Fruit fly (Drosophila melanogaster) whole organism, embryonic: ENCODE data around the gene CG44261.
A peak's percentile ranks its signal among the peaks of the same experiment; 100 is the strongest.

Experiments used
- Atf-2 ChIP-seq: fragments of 200-800 bp; sonication (Bioruptor generic); optimal IDR thresholded peaks from 2 replicates; lab custom pipeline; 2016; ENCODE audit warnings: missing biosample characterization, missing genetic modification characterization
- Bgb ChIP-seq: fragments of 200-800 bp; sonication (Bioruptor generic); IDR thresholded peaks from 2 replicates; pipeline ENCODE4 v1.3.6; 2022; ENCODE audit warnings: missing biosample characterization, missing genetic modification characterization; ENCODE audit not compliant: partially characterized antibody
- CG10209 ChIP-seq: fragments of 200-800 bp; sonication (Bioruptor generic); optimal IDR thresholded peaks from 3 replicates; lab custom pipeline; 2017; ENCODE audit warnings: missing biosample characterization, mild to moderate bottlenecking, missing genetic modification characterization, missing genetic modification reagents
- CG10366 ChIP-seq: fragments of 200-800 bp; sonication (Bioruptor generic); IDR thresholded peaks from 2 replicates; pipeline ENCODE4 v1.3.6; 2022; ENCODE audit warnings: missing biosample characterization, missing genetic modification characterization
- CG10462 ChIP-seq: fragments of 200-800 bp; sonication (Bioruptor generic); optimal IDR thresholded peaks from 2 replicates; lab custom pipeline; 2016; ENCODE audit warnings: missing biosample characterization, missing genetic modification characterization
- CG12299 ChIP-seq: fragments of 200-800 bp; sonication (Bioruptor generic); optimal IDR thresholded peaks from 2 replicates; lab custom pipeline; 2018; ENCODE audit warnings: missing biosample characterization, mild to moderate bottlenecking, missing genetic modification characterization
- CG1233 ChIP-seq: fragments of 200-800 bp; sonication (Bioruptor generic); optimal IDR thresholded peaks from 4 replicates; lab custom pipeline; 2018; ENCODE audit warnings: missing biosample characterization, mild to moderate bottlenecking, missing genetic modification characterization
- CG13775 ChIP-seq: fragments of 200-800 bp; sonication (Bioruptor generic); optimal IDR thresholded peaks from 3 replicates; lab custom pipeline; 2017; ENCODE audit warnings: missing biosample characterization, mild to moderate bottlenecking, missing genetic modification characterization
- CG14860 ChIP-seq: fragments of 200-800 bp; sonication (Bioruptor generic); IDR thresholded peaks from 3 replicates; pipeline ENCODE4 v1.3.6; 2022; ENCODE audit warnings: missing biosample characterization, missing genetic modification characterization; ENCODE audit not compliant: partially characterized antibody
- CG16779 ChIP-seq: fragments of 200-800 bp; sonication (Bioruptor generic); IDR thresholded peaks from 2 replicates; pipeline ENCODE4 v1.3.6; 2022; ENCODE audit warnings: missing biosample characterization, missing genetic modification characterization
- CG17328 ChIP-seq: fragments of 200-800 bp; sonication (Bioruptor generic); IDR thresholded peaks from 2 replicates; pipeline ENCODE4 v1.3.6; 2022; ENCODE audit warnings: missing biosample characterization, missing genetic modification characterization
- CG18262 ChIP-seq: fragments of 200-800 bp; optimal IDR thresholded peaks from 3 replicates; lab custom pipeline; 2019; ENCODE audit warnings: missing biosample characterization, mild to moderate bottlenecking, missing genetic modification characterization, moderate library complexity
- CG2120 ChIP-seq: fragments of 200-800 bp; sonication (Bioruptor generic); optimal IDR thresholded peaks from 3 replicates; lab custom pipeline; 2016; ENCODE audit warnings: missing biosample characterization, missing genetic modification characterization
- CG2129 ChIP-seq: fragments of 200-800 bp; sonication (Bioruptor generic); IDR thresholded peaks from 2 replicates; pipeline ENCODE4 v1.3.6; 2022; ENCODE audit warnings: missing biosample characterization, missing genetic modification characterization; ENCODE audit not compliant: partially characterized antibody
- CG34224 ChIP-seq: fragments of 200-800 bp; sonication (Bioruptor generic); IDR thresholded peaks from 3 replicates; pipeline ENCODE4 v1.3.6; 2022; ENCODE audit warnings: missing biosample characterization, missing genetic modification characterization; ENCODE audit not compliant: partially characterized antibody
- CG3995 ChIP-seq: fragments of 200-800 bp; sonication (Bioruptor generic); optimal IDR thresholded peaks from 3 replicates; lab custom pipeline; 2016; ENCODE audit warnings: missing biosample characterization, missing genetic modification characterization
- CG4328 ChIP-seq: fragments of 200-800 bp; sonication (Bioruptor generic); optimal IDR thresholded peaks from 3 replicates; lab custom pipeline; 2017; ENCODE audit warnings: missing biosample characterization, missing genetic modification reagents, missing genetic modification characterization
- CG4424 ChIP-seq: fragments of 200-800 bp; sonication (Bioruptor generic); optimal IDR thresholded peaks from 3 replicates; lab custom pipeline; 2016; ENCODE audit warnings: missing biosample characterization, missing genetic modification characterization
- CG4730 ChIP-seq: fragments of 200-800 bp; sonication (Bioruptor generic); IDR thresholded peaks from 2 replicates; pipeline ENCODE4 v1.3.6; 2022; ENCODE audit warnings: missing biosample characterization, missing genetic modification characterization
- CG6272 ChIP-seq: fragments of 200-800 bp; sonication (Bioruptor generic); IDR thresholded peaks from 2 replicates; pipeline ENCODE4 v1.3.6; 2022; ENCODE audit warnings: missing biosample characterization, missing genetic modification characterization
- CG6765 ChIP-seq: fragments of 200-800 bp; sonication (Bioruptor generic); optimal IDR thresholded peaks from 3 replicates; lab custom pipeline; 2017; ENCODE audit warnings: missing biosample characterization, mild to moderate bottlenecking, missing genetic modification characterization
- CG6854 ChIP-seq: fragments of 200-800 bp; sonication (Bioruptor generic); optimal IDR thresholded peaks from 3 replicates; lab custom pipeline; 2017; ENCODE audit warnings: missing biosample characterization, mild to moderate bottlenecking, missing genetic modification characterization
- CG7271 ChIP-seq: fragments of 200-800 bp; sonication (Bioruptor generic); optimal IDR thresholded peaks from 2 replicates; lab custom pipeline; 2018; ENCODE audit warnings: missing biosample characterization, mild to moderate bottlenecking, missing genetic modification characterization, moderate library complexity
- CG7928 ChIP-seq: fragments of 200-800 bp; sonication (Bioruptor generic); optimal IDR thresholded peaks from 2 replicates; lab custom pipeline; 2017; ENCODE audit warnings: missing biosample characterization, mild to moderate bottlenecking, missing genetic modification characterization
- CG9797 ChIP-seq: fragments of 200-800 bp; sonication (Bioruptor generic); optimal IDR thresholded peaks from 3 replicates; lab custom pipeline; 2018; ENCODE audit warnings: missing biosample characterization, mild to moderate bottlenecking, missing genetic modification characterization
- Camta ChIP-seq: fragments of 200-800 bp; sonication (Bioruptor generic); optimal IDR thresholded peaks from 2 replicates; lab custom pipeline; 2016; ENCODE audit warnings: missing biosample characterization, missing genetic modification characterization
- Gug ChIP-seq: fragments of 200-800 bp; sonication (Bioruptor generic); IDR thresholded peaks from 4 replicates; pipeline ENCODE4 v1.3.6; 2022; ENCODE audit warnings: missing biosample characterization, missing genetic modification characterization
- H2.0 ChIP-seq: fragments of 200-800 bp; sonication (Bioruptor generic); IDR thresholded peaks from 2 replicates; pipeline ENCODE4 v1.3.6; 2022; ENCODE audit warnings: missing biosample characterization, missing genetic modification characterization
- HLHmδ ChIP-seq: fragments of 200-800 bp; sonication (Bioruptor generic); optimal IDR thresholded peaks from 2 replicates; lab custom pipeline; 2018; ENCODE audit warnings: missing biosample characterization, mild to moderate bottlenecking, missing genetic modification characterization, moderate library complexity
- NC2β ChIP-seq: fragments of 200-800 bp; sonication (Bioruptor generic); optimal IDR thresholded peaks from 2 replicates; lab custom pipeline; 2016; ENCODE audit warnings: missing biosample characterization, missing genetic modification characterization
- Pdp1 ChIP-seq, 2 experiments: fragments of 200-800 bp; sonication (Bioruptor generic); optimal IDR thresholded peaks; 3 replicates each; lab custom pipeline; 2016; ENCODE audit warnings: missing biosample characterization in 2 of 2, missing genetic modification characterization in 2 of 2, mild to moderate bottlenecking in 1 of 2, moderate library complexity in 1 of 2
- Six4 ChIP-seq: fragments of 200-800 bp; sonication (Bioruptor generic); optimal IDR thresholded peaks from 2 replicates; lab custom pipeline; 2016; ENCODE audit warnings: missing biosample characterization, missing genetic modification characterization
- Sox100B ChIP-seq: fragments of 200-800 bp; sonication (Bioruptor generic); optimal IDR thresholded peaks from 3 replicates; lab custom pipeline; 2018; ENCODE audit warnings: missing biosample characterization, mild to moderate bottlenecking, missing genetic modification characterization
- Sry-δ ChIP-seq: fragments of 200-800 bp; sonication (Bioruptor generic); optimal IDR thresholded peaks from 2 replicates; lab custom pipeline; 2016; ENCODE audit warnings: missing biosample characterization, missing genetic modification characterization
- ato ChIP-seq: fragments of 200-800 bp; sonication (Bioruptor generic); IDR thresholded peaks from 2 replicates; pipeline ENCODE4 v1.3.6; 2022; ENCODE audit warnings: missing biosample characterization, missing genetic modification characterization; ENCODE audit not compliant: partially characterized antibody
- bbx ChIP-seq: fragments of 200-800 bp; sonication (Bioruptor generic); IDR thresholded peaks from 2 replicates; pipeline ENCODE4 v1.3.6; 2022; ENCODE audit warnings: missing biosample characterization, missing genetic modification characterization; ENCODE audit not compliant: partially characterized antibody
- bigmax ChIP-seq: fragments of 200-800 bp; sonication (Bioruptor generic); optimal IDR thresholded peaks from 2 replicates; lab custom pipeline; 2018; ENCODE audit warnings: missing biosample characterization, mild to moderate bottlenecking, missing genetic modification characterization
- cato ChIP-seq: fragments of 200-800 bp; sonication (Bioruptor generic); optimal IDR thresholded peaks from 2 replicates; lab custom pipeline; 2016; ENCODE audit warnings: missing biosample characterization, missing genetic modification characterization, borderline replicate concordance
- dimm ChIP-seq: fragments of 200-800 bp; sonication (Bioruptor generic); IDR thresholded peaks from 2 replicates; pipeline ENCODE4 v1.3.6; 2022; ENCODE audit warnings: missing biosample characterization, missing genetic modification characterization
- dmrt99B ChIP-seq: fragments of 200-800 bp; sonication (Bioruptor generic); optimal IDR thresholded peaks from 2 replicates; lab custom pipeline; 2018; ENCODE audit warnings: missing biosample characterization, mild to moderate bottlenecking, missing genetic modification characterization, moderate library complexity
- en ChIP-seq: fragments of 200-800 bp; sonication (Bioruptor generic); optimal IDR thresholded peaks from 2 replicates; lab custom pipeline; 2016; ENCODE audit warnings: missing biosample characterization, missing genetic modification characterization
- eyg ChIP-seq: fragments of 200-800 bp; sonication (Bioruptor generic); optimal IDR thresholded peaks from 3 replicates; lab custom pipeline; 2016; ENCODE audit warnings: missing biosample characterization, missing genetic modification characterization
- fd64A ChIP-seq: fragments of 200-800 bp; sonication (Bioruptor generic); optimal IDR thresholded peaks from 3 replicates; lab custom pipeline; 2018; ENCODE audit warnings: missing biosample characterization, mild to moderate bottlenecking, missing genetic modification characterization
- fd96Cb ChIP-seq: fragments of 200-800 bp; sonication (Bioruptor generic); optimal IDR thresholded peaks from 2 replicates; lab custom pipeline; 2018; ENCODE audit warnings: missing biosample characterization, mild to moderate bottlenecking, missing genetic modification characterization, moderate library complexity
- fru ChIP-seq: fragments of >200 bp; optimal IDR thresholded peaks from 2 replicates; lab custom pipeline; 2017
- kah ChIP-seq: fragments of 200-800 bp; sonication (Bioruptor generic); optimal IDR thresholded peaks from 2 replicates; lab custom pipeline; 2018; ENCODE audit warnings: missing biosample characterization, mild to moderate bottlenecking, missing genetic modification characterization
- mam ChIP-seq: fragments of 200-800 bp; sonication (Bioruptor generic); optimal IDR thresholded peaks from 3 replicates; lab custom pipeline; 2016; ENCODE audit warnings: missing biosample characterization, missing genetic modification characterization
- run ChIP-seq: fragments of 200-800 bp; sonication (Bioruptor generic); optimal IDR thresholded peaks from 3 replicates; lab custom pipeline; 2018; ENCODE audit warnings: missing biosample characterization, mild to moderate bottlenecking, missing genetic modification characterization
- shn ChIP-seq: fragments of 200-800 bp; sonication (Bioruptor generic); optimal IDR thresholded peaks from 3 replicates; lab custom pipeline; 2016; ENCODE audit warnings: missing biosample characterization, missing genetic modification characterization
- sima ChIP-seq: fragments of 200-800 bp; sonication (Bioruptor generic); optimal IDR thresholded peaks from 2 replicates; lab custom pipeline; 2016; ENCODE audit warnings: missing biosample characterization, missing genetic modification characterization
- zen ChIP-seq: fragments of 200-800 bp; sonication (Bioruptor generic); optimal IDR thresholded peaks from 3 replicates; lab custom pipeline; 2018; ENCODE audit warnings: missing biosample characterization, mild to moderate bottlenecking, missing genetic modification characterization, moderate library complexity
- zen2 ChIP-seq: fragments of 200-800 bp; sonication (Bioruptor generic); IDR thresholded peaks from 3 replicates; pipeline ENCODE4 v1.3.6; 2022; ENCODE audit warnings: missing biosample characterization, missing genetic modification characterization; ENCODE audit not compliant: partially characterized antibody

Gene CG44261

dm6 chr3R:9428988-9429387 lies 21.0 kb upstream of the CG44261 start (continued):
- TF ChIP-seq fd64A (GFP tag; lab: Kevin White, UChicago) (peak; percentile 58), CG13775 (GFP tag; lab: Kevin White, UChicago) (peak; percentile 28), Atf-2 (GFP tag; lab: Kevin White, UChicago) (peak; percentile 38), zen2 (GFP tag; lab: Robert Waterston, UW) (no peak), CG6854 (peak; percentile 68), CG18262 (tag; lab: Kevin White, UChicago) (peak; percentile 28), CG7271 (tag; lab: Kevin White, UChicago) (no peak), CG2129 (no peak), CG17328 (GFP tag; lab: Robert Waterston, UW) (peak; percentile 69), CG34224 (GFP tag; lab: Robert Waterston, UW) (no peak), fd96Cb (tag; lab: Kevin White, UChicago) (peak; percentile 41), CG9797 (GFP tag; lab: Kevin White, UChicago) (no peak), kah (no peak), ato (GFP tag; lab: Robert Waterston, UW) (no peak), CG12299 (tag; lab: Kevin White, UChicago) (peak; percentile 5), CG4328 (GFP tag; lab: Kevin White, UChicago) (peak; percentile 32), Gug (no peak; the same call in 3 of the 4 replicates), bbx (GFP tag; lab: Robert Waterston, UW) (no peak), CG4424 (peak; percentile 7), CG10366 (GFP tag; lab: Robert Waterston, UW) (peak; percentile 68), Pdp1 (GFP tag; optimal IDR thresholded peaks at IDR 0.05; lab: Kevin White, UChicago) (peak; percentile 25 to 90), Sry-δ (GFP tag; lab: Kevin White, UChicago) (peak; percentile 16), Six4 (GFP tag; lab: Kevin White, UChicago) (peak; percentile 34), run (tag; lab: Kevin White, UChicago) (no peak), NC2β (GFP tag; lab: Kevin White, UChicago) (peak; percentile 46), cato (no peak), shn (GFP tag; lab: Kevin White, UChicago) (peak; percentile 55), dimm (GFP tag; lab: Robert Waterston, UW) (no peak; the same call in 1 of the 2 replicates), CG10209 (peak; percentile 42), Camta (peak; percentile 31), sima (GFP tag; lab: Kevin White, UChicago) (peak; percentile 36), eyg (GFP tag; lab: Kevin White, UChicago) (peak; percentile 56), fru (no peak), CG16779 (GFP tag; lab: Robert Waterston, UW) (peak; percentile 88), CG2120 (GFP tag; lab: Kevin White, UChicago) (peak; percentile 93), Sox100B (GFP tag; lab: Kevin White, UChicago) (no peak)

- TF ChIP-seq mam (GFP tag; lab: Kevin White, UChicago), result no peak
- TF ChIP-seq dmrt99B (tag; lab: Kevin White, UChicago), result peak; percentile 29
- TF ChIP-seq CG4424, result no peak
- TF ChIP-seq zen (tag; lab: Kevin White, UChicago), result peak; percentile 27
- TF ChIP-seq bigmax (GFP tag; lab: Kevin White, UChicago), result no peak
- TF ChIP-seq CG14860 (GFP tag; lab: Robert Waterston, UW), result no peak
- no peak for TF ChIP-seq CG10462 (GFP tag; lab: Kevin White, UChicago)
- TF ChIP-seq CG3995 (GFP tag; lab: Kevin White, UChicago), result no peak
- TF ChIP-seq CG1233 (GFP tag; lab: Kevin White, UChicago), result no peak
- TF ChIP-seq CG4730 (GFP tag; lab: Robert Waterston, UW), result no peak
- TF ChIP-seq CG7928 (GFP tag; lab: Kevin White, UChicago), result no peak
- no peak for TF ChIP-seq en (GFP tag; lab: Kevin White, UChicago)
- TF ChIP-seq Bgb (GFP tag; lab: Robert Waterston, UW), result no peak
- TF ChIP-seq CG6272, result no peak
- TF ChIP-seq kah, result peak; percentile 83
- TF ChIP-seq HLHmδ (GFP tag; lab: Kevin White, UChicago), result peak; percentile 51
- TF ChIP-seq CG6765, result peak; percentile 74
- no peak for TF ChIP-seq H2.0 (GFP tag; lab: Robert Waterston, UW)
Observed at dm6 chr3R:9428189-9428699, 20.3 kb upstream of the CG44261 start.
